Fruit fly (Drosophila melanogaster): Measurements from ENCODE around the gene Acer.

- TF ChIP-seq CTCF (optimal IDR thresholded peaks at IDR 0.05) (no peak), CG8478 (optimal IDR thresholded peaks at IDR 0.05) (no peak)
Observed at dm6 chr2L:8473448-8473847, 48.3 kb upstream of the Acer start.
